Fruit fly (Drosophila melanogaster): ENCODE measurements around the gene hoe1.

DNA sequence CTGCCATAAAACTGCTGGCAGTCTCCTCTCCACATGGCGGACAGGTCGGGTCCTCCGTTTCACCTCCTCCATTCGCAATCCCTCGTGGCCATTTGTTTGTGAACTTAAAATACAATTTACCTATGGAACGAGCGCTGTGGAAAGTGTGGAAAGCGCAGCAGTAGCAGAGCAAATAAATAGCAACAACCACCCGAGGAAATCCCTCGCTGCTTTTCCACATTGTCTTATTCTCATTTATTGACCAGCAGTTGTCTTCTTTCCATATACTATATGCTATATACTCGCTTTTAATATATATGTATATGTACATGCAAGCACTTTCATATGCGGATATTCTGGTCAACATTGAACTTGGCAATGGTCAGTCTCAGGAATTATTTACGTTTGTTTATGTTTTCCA lies at the start of gene hoe1:
- TF ChIP-seq Hr4 (GFP tag; optimal IDR thresholded peaks at IDR 0.05) (no peak), CG16779 (tag; optimal IDR thresholded peaks at IDR 0.05) (no peak), fkh (GFP tag; optimal IDR thresholded peaks at IDR 0.05) (no peak), CG9139 (GFP tag; optimal IDR thresholded peaks at IDR 0.05) (no peak), CG10669 (GFP tag; optimal IDR thresholded peaks at IDR 0.05) (no peak)
